Worm (Caenorhabditis elegans): ENCODE results near the gene EGAP1.1.

- TF ChIP-seq ama-1 (optimal IDR thresholded peaks at IDR 0.05) (no peak), nhr-25 (tag; optimal IDR thresholded peaks at IDR 0.05) (no peak), unc-62 (GFP tag; optimal IDR thresholded peaks at IDR 0.05) (no peak), nhr-77 (tag; optimal IDR thresholded peaks at IDR 0.05) (no peak), nhr-11 (tag; optimal IDR thresholded peaks at IDR 0.05) (no peak)
Observed at ce11 chrIII:5897468-5897867, 39.6 kb downstream of the EGAP1.1 start.
